Fruit fly (Drosophila melanogaster) Kc167 (cell line): ENCODE measurements around the gene CG13066.

Experiments
- Myc ChIP-seq: fragments of >200 bp; optimal IDR thresholded peaks from 2 replicates; lab custom pipeline; 2017; ENCODE audit warnings: missing external identifiers
- Sin3A ChIP-seq: fragments of >200 bp; optimal IDR thresholded peaks from 2 replicates; lab custom pipeline; 2018; ENCODE audit warnings: missing external identifiers
- h ChIP-seq: fragments of >200 bp; optimal IDR thresholded peaks from 3 replicates; lab custom pipeline; 2018; ENCODE audit warnings: missing external identifiers
- insv ChIP-seq: fragments of >200 bp; optimal IDR thresholded peaks from 3 replicates; lab custom pipeline; 2018; ENCODE audit warnings: missing external identifiers
- psq ChIP-seq: fragments of >200 bp; optimal IDR thresholded peaks from 2 replicates; lab custom pipeline; 2017; ENCODE audit warnings: missing external identifiers
- ttk ChIP-seq: sonication (Bioruptor generic); optimal IDR thresholded peaks from 2 replicates; lab custom pipeline; 2017; ENCODE audit warnings: missing external identifiers

CG13066 gene

DNA sequence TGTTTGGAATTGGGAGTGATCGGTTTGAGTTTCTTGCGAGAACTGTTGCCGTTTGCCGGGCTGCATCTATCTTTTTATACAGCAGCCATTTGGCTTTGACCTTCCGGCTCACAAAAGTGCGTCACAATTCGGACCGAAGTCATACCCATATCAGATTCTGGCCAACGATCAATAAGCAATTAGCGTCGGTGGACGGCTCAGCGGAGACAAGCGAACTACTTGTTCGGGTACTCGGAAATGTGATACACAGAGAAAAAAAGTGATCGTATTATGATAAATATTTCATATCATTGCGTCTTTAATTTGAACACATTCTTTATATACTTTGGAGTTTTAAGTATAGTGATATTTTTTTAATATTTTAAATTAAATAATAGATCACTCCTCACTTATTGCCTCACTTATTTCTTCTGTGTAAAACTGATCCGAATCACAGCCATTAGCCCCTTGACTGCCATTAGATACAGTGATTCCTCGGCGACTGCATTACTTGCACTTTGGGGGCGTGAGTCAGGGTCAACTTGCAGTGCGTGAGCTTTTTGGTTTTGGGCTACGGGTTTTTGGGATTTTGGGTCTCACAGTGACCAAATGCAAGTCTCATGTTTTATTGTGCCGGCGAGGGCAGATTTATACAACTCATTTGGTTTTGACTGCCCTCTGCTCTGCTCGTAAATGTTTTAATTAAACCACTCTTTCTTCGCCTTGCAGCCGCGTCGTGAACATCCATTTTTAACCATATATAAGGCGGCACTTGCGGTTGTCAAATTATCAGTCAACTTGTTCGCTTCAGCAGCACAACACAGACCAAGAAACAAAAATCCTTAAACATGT, 33.3 kb downstream of the CG13066 start, which contains the start of the genes CG13043 and CG13063:
TSS of gene CG13043 (minus strand) at position 51 of the 831 bp plus-strand sequence.
TSS of gene CG13063 (plus strand) at position 781 of the 831 bp plus-strand sequence.
- TF ChIP-seq insv (lab: Kevin White, UChicago) (no peak), Sin3A (no peak), ttk (lab: Kevin White, UChicago) (no peak), Myc (no peak), h (lab: Kevin White, UChicago) (no peak), psq (lab: Kevin White, UChicago) (no peak)

dm6 chr3L:16308380-16308779, 35.7 kb downstream of the CG13066 start, which contains the start of gene CG13042:
TSS of gene CG13042 (minus strand) at chr3L:16308480.
- TF ChIP-seq ttk (lab: Kevin White, UChicago) (no peak), Myc (no peak), h (lab: Kevin White, UChicago) (no peak), insv (lab: Kevin White, UChicago) (no peak), psq (lab: Kevin White, UChicago) (no peak), Sin3A (no peak)

dm6 chr3L:16309972-16310371, 37.3 kb downstream of the CG13066 start:
- TF ChIP-seq psq (lab: Kevin White, UChicago) (no peak), Sin3A (no peak), insv (lab: Kevin White, UChicago) (no peak), ttk (lab: Kevin White, UChicago) (no peak), h (lab: Kevin White, UChicago) (no peak), Myc (no peak)

- TF ChIP-seq insv (lab: Kevin White, UChicago) = no peak
- TF ChIP-seq Sin3A = no peak
- no peak for TF ChIP-seq h (lab: Kevin White, UChicago)
- TF ChIP-seq ttk (lab: Kevin White, UChicago) = no peak
- TF ChIP-seq psq (lab: Kevin White, UChicago) = no peak
- no peak for TF ChIP-seq Myc
Measured at dm6 chr3L:16313985-16314384, 41.3 kb downstream of the CG13066 start, which contains the start of gene CG13062. TSS of gene CG13062 (plus strand) at chr3L:16314285.

DNA sequence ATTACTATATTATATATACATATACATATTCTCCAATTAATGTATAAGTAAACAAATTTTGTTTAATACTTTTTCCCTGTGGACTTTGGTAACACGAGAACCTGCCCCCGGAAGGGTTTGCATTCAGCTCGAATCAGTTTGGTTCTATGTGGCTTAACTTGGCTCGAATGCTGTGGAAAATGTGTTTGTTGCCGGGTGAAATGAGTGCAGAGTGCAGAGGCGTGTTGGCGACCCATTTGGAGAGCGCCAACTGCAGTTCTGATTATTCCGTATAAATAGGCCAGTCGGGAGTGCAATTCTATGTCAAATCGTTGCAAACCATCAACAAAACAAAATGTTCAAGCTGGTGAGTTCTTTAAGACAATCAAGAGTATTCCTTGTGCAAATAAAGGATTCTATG, 45.0 kb downstream of the CG13066 start, which contains the start of gene Nplp3:
TSS of gene Nplp3 (plus strand) at position 301 of the 400 bp plus-strand sequence.
- TF ChIP-seq ttk (lab: Kevin White, UChicago) (no peak), Myc (no peak), psq (lab: Kevin White, UChicago) (no peak), Sin3A (no peak), insv (lab: Kevin White, UChicago) (no peak), h (lab: Kevin White, UChicago) (no peak)

- TF ChIP-seq ttk (lab: Kevin White, UChicago) = no peak
Measured at dm6 chr3L:16319399-16319906, 46.7 kb downstream of the CG13066 start, which contains the start of the genes CG13041 and CG13060. TSS of gene CG13041 (minus strand) at chr3L:16319526. TSS of gene CG13060 (plus strand) at chr3L:16319856.

- TF ChIP-seq insv (lab: Kevin White, UChicago) = no peak
- TF ChIP-seq ttk (lab: Kevin White, UChicago) = no peak
- TF ChIP-seq h (lab: Kevin White, UChicago) = no peak
- TF ChIP-seq Myc = no peak
- TF ChIP-seq psq (lab: Kevin White, UChicago) = no peak
- no peak for TF ChIP-seq Sin3A
Measured at dm6 chr3L:16321172-16321571, 48.5 kb downstream of the CG13066 start, which contains the start of gene CG42718. TSS of gene CG42718 (minus strand) at chr3L:16321272.
